Fruit fly (Drosophila melanogaster): ENCODE measurements around the gene Fam92.

DNA sequence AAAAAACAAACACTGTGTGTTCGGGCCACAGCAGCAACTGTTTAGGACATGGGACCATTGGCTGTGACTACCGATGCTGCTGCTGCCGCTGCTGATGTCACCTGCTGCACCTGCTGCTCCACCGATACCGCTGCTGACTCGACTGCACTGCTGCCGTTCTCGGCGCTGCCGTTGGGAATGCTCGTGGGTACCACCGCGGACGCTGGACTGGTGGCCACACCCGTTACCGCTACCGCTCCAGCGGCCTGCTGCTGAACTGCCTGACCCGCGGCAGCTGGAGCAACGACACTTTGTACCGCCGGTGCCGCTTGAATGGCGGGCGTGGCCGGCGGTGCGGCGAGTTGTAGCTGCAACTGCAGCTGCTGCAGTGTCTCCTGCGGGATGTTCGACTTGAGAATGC, 33.0 kb downstream of the Fam92 start:
- no peak for TF ChIP-seq Ets96B (tag; optimal IDR thresholded peaks at IDR 0.05)
- no peak for TF ChIP-seq CG6792 (GFP tag; optimal IDR thresholded peaks at IDR 0.05)
- TF ChIP-seq Eip75B (GFP tag; optimal IDR thresholded peaks at IDR 0.05): no peak
- no peak for TF ChIP-seq CG6854 (GFP tag; optimal IDR thresholded peaks at IDR 0.05)
- no peak for TF ChIP-seq fd85E (GFP tag; optimal IDR thresholded peaks at IDR 0.05)
- TF ChIP-seq Hr4 (GFP tag; optimal IDR thresholded peaks at IDR 0.05): no peak
- no peak for TF ChIP-seq cyc (GFP tag; optimal IDR thresholded peaks at IDR 0.05)
- TF ChIP-seq Lpt (GFP tag; optimal IDR thresholded peaks at IDR 0.05): no peak
